Worm (Caenorhabditis elegans): ENCODE data around the gene vha-4.

DNA sequence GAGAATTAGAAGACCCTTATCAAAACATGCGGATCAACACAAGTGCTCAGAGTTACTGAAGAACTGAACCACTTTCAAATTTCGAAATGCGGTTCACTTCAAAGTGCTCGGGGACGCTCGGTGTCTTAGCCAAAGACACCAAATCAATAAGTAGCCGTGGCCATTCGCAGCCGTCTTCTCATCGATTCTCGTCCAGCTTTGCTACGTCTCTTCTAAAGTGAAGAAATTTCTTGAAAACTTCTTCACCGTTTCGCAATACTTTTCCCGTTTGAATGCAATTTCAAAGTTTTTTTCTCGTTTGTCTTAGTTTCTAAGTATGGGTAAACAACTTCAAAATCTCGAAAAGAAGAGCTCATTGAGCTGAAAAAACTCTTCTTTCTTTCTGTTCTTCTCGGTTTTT, 5.8 kb upstream of the vha-4 start:
- TF ChIP-seq unc-42 (tag; optimal IDR thresholded peaks at IDR 0.05) (no peak), elt-2 (tag; optimal IDR thresholded peaks at IDR 0.05) (no peak), ceh-22 (tag; optimal IDR thresholded peaks at IDR 0.05) (no peak), syd-9 (tag; optimal IDR thresholded peaks at IDR 0.05) (no peak), nhr-11 (tag; optimal IDR thresholded peaks at IDR 0.05) (no peak), mec-3 (tag; optimal IDR thresholded peaks at IDR 0.05; ENCODE audit: borderline replicate concordance) (no peak), dve-1 (tag; optimal IDR thresholded peaks at IDR 0.05) (no peak), ceh-31 (tag; optimal IDR thresholded peaks at IDR 0.05) (no peak), sdc-2 (tag; optimal IDR thresholded peaks at IDR 0.05) (no peak), pat-9 (tag; optimal IDR thresholded peaks at IDR 0.05) (no peak), F13H6.1 (tag; optimal IDR thresholded peaks at IDR 0.05) (no peak), sox-4 (tag; optimal IDR thresholded peaks at IDR 0.05) (no peak), fkh-10 (GFP tag; optimal IDR thresholded peaks at IDR 0.05) (no peak), ceh-9 (tag; optimal IDR thresholded peaks at IDR 0.05) (no peak)

All from whole organism, late embryonic.